Worm (Caenorhabditis elegans) whole organism, L1 larva: Measurements from ENCODE around the gene C25H3.17.
A peak's percentile ranks its signal among the peaks of the same experiment; 100 is the strongest.

ENCODE experiments used
- C04F5.9 ChIP-seq: sonication (generic microtip); optimal IDR thresholded peaks from 2 replicates; lab custom pipeline; 2016; ENCODE audit warnings: missing genetic modification characterization, missing compliant biosample characterization
- C34B4.2 ChIP-seq: sonication (generic microtip); optimal IDR thresholded peaks from 2 replicates; lab custom pipeline; 2017; ENCODE audit warnings: mild to moderate bottlenecking, missing genetic modification characterization, missing compliant biosample characterization
- aha-1 ChIP-seq: fragments of 150-350 bp; optimal IDR thresholded peaks from 2 replicates; lab custom pipeline; 2014; ENCODE audit warnings: missing biosample characterization, missing genetic modification characterization
- ama-1 ChIP-seq: fragments of 150-350 bp; optimal IDR thresholded peaks from 2 replicates; lab custom pipeline; 2014
- ceh-8 ChIP-seq: fragments of 200-800 bp; sonication (Bioruptor generic); optimal IDR thresholded peaks from 2 replicates; lab custom pipeline; 2018; ENCODE audit warnings: mild to moderate bottlenecking, missing genetic modification characterization, moderate library complexity, missing compliant biosample characterization
- ceh-82 ChIP-seq, 3 experiments: fragments of 150-350 bp in 1 of 3; sonication (generic microtip) in 2 of 3; optimal IDR thresholded peaks; 2 replicates each; lab custom pipeline; 2014 to 2017; ENCODE audit warnings: missing biosample characterization in 3 of 3, missing genetic modification characterization in 3 of 3
- ceh-88 ChIP-seq: fragments of 200-800 bp; sonication (Bioruptor generic); IDR thresholded peaks from 2 replicates; pipeline ENCODE4 v1.3.6; 2022; ENCODE audit warnings: missing genetic modification characterization, missing compliant biosample characterization
- ceh-90 ChIP-seq: sonication (generic microtip); optimal IDR thresholded peaks from 2 replicates; lab custom pipeline; 2016; ENCODE audit warnings: missing genetic modification characterization, missing compliant biosample characterization
- dpl-1 ChIP-seq, 3 experiments: fragments of 150-350 bp in 2 of 3; sonication (generic microtip) in 1 of 3; optimal IDR thresholded peaks; 2 replicates each; lab custom pipeline; 2014 to 2017; ENCODE audit warnings: missing biosample characterization in 3 of 3, missing genetic modification characterization in 3 of 3, missing genetic modification reagents in 3 of 3
- efl-3 ChIP-seq: fragments of 200-800 bp; sonication (Bioruptor generic); optimal IDR thresholded peaks from 2 replicates; lab custom pipeline; 2018; ENCODE audit warnings: mild to moderate bottlenecking, missing genetic modification characterization, missing compliant biosample characterization
- egl-27 ChIP-seq, 2 experiments: fragments of 150-350 bp in 1 of 2; sonication (generic microtip); optimal IDR thresholded peaks; 3 replicates each; lab custom pipeline; 2017 to 2018; ENCODE audit warnings: missing biosample characterization in 2 of 2, missing genetic modification characterization in 2 of 2, missing genetic modification reagents in 2 of 2
- elt-3 ChIP-seq, 6 experiments: fragments of 150-350 bp in 1 of 6; sonication (generic microtip); optimal IDR thresholded peaks; 2 replicates each; lab custom pipeline; 2017 to 2018; ENCODE audit warnings: missing biosample characterization in 6 of 6, missing genetic modification characterization in 6 of 6, inconsistent platforms in 1 of 6
- ets-5 ChIP-seq: fragments of 200-800 bp; sonication (Bioruptor generic); IDR thresholded peaks from 2 replicates; pipeline ENCODE4 v1.3.6; 2022; ENCODE audit warnings: missing genetic modification characterization, missing compliant biosample characterization
- fkh-4 ChIP-seq: sonication (generic microtip); optimal IDR thresholded peaks from 2 replicates; lab custom pipeline; 2016; ENCODE audit warnings: missing compliant biosample characterization, missing genetic modification characterization, borderline replicate concordance
- fkh-8 ChIP-seq: sonication (generic microtip); optimal IDR thresholded peaks from 2 replicates; lab custom pipeline; 2016; ENCODE audit warnings: mild to moderate bottlenecking, missing genetic modification characterization, missing compliant biosample characterization
- hlh-4 ChIP-seq: sonication (generic microtip); optimal IDR thresholded peaks from 2 replicates; lab custom pipeline; 2016; ENCODE audit warnings: mild to moderate bottlenecking, missing genetic modification characterization, missing compliant biosample characterization
- hpl-2 ChIP-seq: fragments of 150-350 bp; optimal IDR thresholded peaks from 2 replicates; lab custom pipeline; 2014; ENCODE audit warnings: missing biosample characterization, missing genetic modification reagents, missing genetic modification characterization
- lin-13 ChIP-seq: fragments of 150-350 bp; optimal IDR thresholded peaks from 2 replicates; lab custom pipeline; 2014; ENCODE audit warnings: missing biosample characterization, missing genetic modification reagents, missing genetic modification characterization
- lin-14 ChIP-seq: fragments of 200-800 bp; sonication (Bioruptor generic); optimal IDR thresholded peaks from 2 replicates; lab custom pipeline; 2018; ENCODE audit warnings: mild to moderate bottlenecking, missing genetic modification characterization, moderate library complexity, missing compliant biosample characterization
- lin-15B ChIP-seq: fragments of 150-350 bp; sonication (generic microtip); optimal IDR thresholded peaks from 3 replicates; lab custom pipeline; 2014; ENCODE audit warnings: missing biosample characterization, missing genetic modification characterization
- lin-35 ChIP-seq, 2 experiments: fragments of 150-350 bp; optimal IDR thresholded peaks; 2 replicates each; lab custom pipeline; 2014; ENCODE audit warnings: missing biosample characterization in 2 of 2, missing genetic modification characterization in 2 of 2, missing genetic modification reagents in 2 of 2
- lin-39 ChIP-seq: fragments of 150-350 bp; optimal IDR thresholded peaks from 2 replicates; lab custom pipeline; 2014; ENCODE audit warnings: missing biosample characterization, missing genetic modification reagents, missing genetic modification characterization
- lsy-2 ChIP-seq, 2 experiments: fragments of 150-350 bp; optimal IDR thresholded peaks; 2 replicates each; lab custom pipeline; 2014; ENCODE audit warnings: missing biosample characterization in 2 of 2, missing genetic modification characterization in 2 of 2
- mab-9 ChIP-seq: fragments of 200-800 bp; sonication (Bioruptor generic); IDR thresholded peaks from 2 replicates; pipeline ENCODE4 v1.3.6; 2022; ENCODE audit warnings: missing genetic modification reagents, missing genetic modification characterization, missing compliant biosample characterization
- mdl-1 ChIP-seq, 2 experiments: fragments of 150-350 bp; optimal IDR thresholded peaks; 2 replicates each; lab custom pipeline; 2014 to 2017; ENCODE audit warnings: missing biosample characterization in 2 of 2, missing genetic modification characterization in 2 of 2, inconsistent platforms in 1 of 2
- nhr-11 ChIP-seq: fragments of 150-350 bp; optimal IDR thresholded peaks from 2 replicates; lab custom pipeline; 2014; ENCODE audit warnings: missing biosample characterization, missing genetic modification characterization
- nhr-19 ChIP-seq: fragments of 200-800 bp; sonication (Bioruptor generic); conservative IDR thresholded peaks from 2 replicates; pipeline ENCODE4 v1.3.6; 2022; ENCODE audit warnings: missing genetic modification characterization, missing compliant biosample characterization
- nhr-20 ChIP-seq: sonication (generic microtip); optimal IDR thresholded peaks from 2 replicates; lab custom pipeline; 2016; ENCODE audit warnings: mild to moderate bottlenecking, missing genetic modification characterization, missing compliant biosample characterization
- nhr-237 ChIP-seq: fragments of 150-350 bp; optimal IDR thresholded peaks from 2 replicates; lab custom pipeline; 2014; ENCODE audit warnings: missing biosample characterization, missing genetic modification characterization
- nhr-28 ChIP-seq: fragments of 150-350 bp; optimal IDR thresholded peaks from 2 replicates; lab custom pipeline; 2014; ENCODE audit warnings: missing biosample characterization, missing genetic modification characterization
- nhr-47 ChIP-seq: sonication (generic microtip); optimal IDR thresholded peaks from 2 replicates; lab custom pipeline; 2016; ENCODE audit warnings: mild to moderate bottlenecking, missing genetic modification characterization, moderate library complexity, missing compliant biosample characterization
- nhr-71 ChIP-seq: sonication (generic microtip); optimal IDR thresholded peaks from 2 replicates; lab custom pipeline; 2016; ENCODE audit warnings: mild to moderate bottlenecking, missing genetic modification characterization, moderate library complexity, missing compliant biosample characterization
- nhr-77 ChIP-seq: fragments of 150-350 bp; optimal IDR thresholded peaks from 2 replicates; lab custom pipeline; 2014; ENCODE audit warnings: missing biosample characterization, missing genetic modification characterization
- nhr-90 ChIP-seq: sonication (generic microtip); optimal IDR thresholded peaks from 2 replicates; lab custom pipeline; 2016; ENCODE audit warnings: mild to moderate bottlenecking, missing genetic modification characterization, missing compliant biosample characterization; ENCODE audit not compliant: poor library complexity
- pax-3 ChIP-seq: fragments of 200-800 bp; sonication (Bioruptor generic); optimal IDR thresholded peaks from 2 replicates; lab custom pipeline; 2018; ENCODE audit warnings: mild to moderate bottlenecking, missing genetic modification characterization, moderate library complexity, missing compliant biosample characterization
- rnt-1 ChIP-seq: sonication (generic microtip); optimal IDR thresholded peaks from 2 replicates; lab custom pipeline; 2016; ENCODE audit warnings: mild to moderate bottlenecking, missing genetic modification characterization, moderate library complexity, missing compliant biosample characterization
- snpc-4 ChIP-seq: fragments of 150-350 bp; optimal IDR thresholded peaks from 2 replicates; lab custom pipeline; 2014; ENCODE audit warnings: missing biosample characterization, missing genetic modification characterization
- snu-23 ChIP-seq: sonication (generic microtip); optimal IDR thresholded peaks from 2 replicates; lab custom pipeline; 2016; ENCODE audit warnings: missing genetic modification characterization, missing compliant biosample characterization
- sox-4 ChIP-seq: sonication (generic microtip); optimal IDR thresholded peaks from 2 replicates; lab custom pipeline; 2016; ENCODE audit warnings: missing genetic modification characterization, missing compliant biosample characterization
- sptf-1 ChIP-seq: fragments of 150-350 bp; optimal IDR thresholded peaks from 2 replicates; lab custom pipeline; 2014; ENCODE audit warnings: missing biosample characterization, missing genetic modification characterization
- sup-37 ChIP-seq: fragments of 200-800 bp; sonication (Bioruptor generic); optimal IDR thresholded peaks from 2 replicates; lab custom pipeline; 2018; ENCODE audit warnings: mild to moderate bottlenecking, missing genetic modification characterization, missing compliant biosample characterization
- swsn-7 ChIP-seq: sonication (generic microtip); optimal IDR thresholded peaks from 2 replicates; lab custom pipeline; 2016; ENCODE audit warnings: missing genetic modification characterization, missing compliant biosample characterization
- tbx-2 ChIP-seq: sonication (generic microtip); optimal IDR thresholded peaks from 2 replicates; lab custom pipeline; 2016; ENCODE audit warnings: missing genetic modification characterization, missing compliant biosample characterization
- tlp-1 ChIP-seq: fragments of 150-350 bp; optimal IDR thresholded peaks from 2 replicates; lab custom pipeline; 2014; ENCODE audit warnings: missing biosample characterization, missing genetic modification characterization
- unc-130 ChIP-seq: fragments of 150-350 bp; optimal IDR thresholded peaks from 2 replicates; lab custom pipeline; 2017; ENCODE audit warnings: missing biosample characterization, missing genetic modification characterization, inconsistent platforms
- unc-86 ChIP-seq: sonication (generic microtip); optimal IDR thresholded peaks from 2 replicates; lab custom pipeline; 2016; ENCODE audit warnings: missing genetic modification characterization, missing compliant biosample characterization
- unc-98 ChIP-seq: fragments of 200-800 bp; sonication (Bioruptor generic); IDR thresholded peaks from 2 replicates; pipeline ENCODE4 v1.3.6; 2022; ENCODE audit warnings: missing genetic modification characterization, missing compliant biosample characterization
- vab-15 ChIP-seq: sonication (generic microtip); optimal IDR thresholded peaks from 2 replicates; lab custom pipeline; 2017; ENCODE audit warnings: missing genotype, mild to moderate bottlenecking, missing genetic modification characterization, missing compliant biosample characterization
- zag-1 ChIP-seq: fragments of 150-350 bp; optimal IDR thresholded peaks from 2 replicates; lab custom pipeline; 2014; ENCODE audit warnings: missing biosample characterization, missing genetic modification characterization
- zip-4 ChIP-seq: fragments of 200-800 bp; sonication (Bioruptor generic); optimal IDR thresholded peaks from 2 replicates; lab custom pipeline; 2018; ENCODE audit warnings: mild to moderate bottlenecking, missing genetic modification characterization, moderate library complexity, missing compliant biosample characterization
- ztf-4 ChIP-seq: fragments of 150-350 bp; optimal IDR thresholded peaks from 2 replicates; lab custom pipeline; 2014; ENCODE audit warnings: missing biosample characterization, missing genetic modification characterization

The C25H3.17 gene

ce11 chrII:5649236-5650004 is 20.1 kb downstream of the C25H3.17 start, which contains the start of the genes sam-4, F59E12.17 and zyg-1:
sam-4 (minus strand) TSS chrII:5649286.
F59E12.17 (minus strand) TSS chrII:5649470.
zyg-1 (plus strand) TSS chrII:5649748.
- TF ChIP-seq tbx-2 (tag; lab: Kevin White, UChicago): peak; percentile 52
- peak; percentile 42 for TF ChIP-seq hpl-2 (GFP tag; lab: Kevin White, UChicago)
- peak; percentile 61 for TF ChIP-seq nhr-20 (tag; lab: Kevin White, UChicago)
- no peak for TF ChIP-seq zag-1 (tag; lab: Kevin White, UChicago)
- no peak for TF ChIP-seq unc-130 (tag; lab: Kevin White, UChicago)
- TF ChIP-seq nhr-11 (tag; lab: Kevin White, UChicago): no peak
- no peak for TF ChIP-seq ceh-88 (GFP tag; lab: Robert Waterston, UW)
- peak; percentile 68 for TF ChIP-seq snu-23 (GFP tag; lab: Kevin White, UChicago)
- no peak for TF ChIP-seq vab-15 (tag; lab: Kevin White, UChicago)
- TF ChIP-seq dpl-1 (GFP tag; optimal IDR thresholded peaks at IDR 0.05; lab: Kevin White, UChicago): peak; percentile 68 to 87 (median 77)
- TF ChIP-seq efl-3: no peak
- TF ChIP-seq ets-5 (GFP tag; lab: Robert Waterston, UW): no peak
- TF ChIP-seq mab-9: no peak
- 0 out of 2 replicates have a peak, but pooled peaks have one; percentile 20 for TF ChIP-seq nhr-19 (GFP tag; lab: Robert Waterston, UW)
- peak; percentile 53 for TF ChIP-seq snpc-4 (tag; lab: Kevin White, UChicago)
- no peak for TF ChIP-seq sup-37 (GFP tag; lab: Kevin White, UChicago)
- no peak for TF ChIP-seq nhr-237
- TF ChIP-seq ztf-4 (tag; lab: Kevin White, UChicago): no peak
- TF ChIP-seq ama-1: no peak
- peak; percentile 86 for TF ChIP-seq rnt-1 (tag; lab: Kevin White, UChicago)
- TF ChIP-seq lin-15B (tag; lab: Kevin White, UChicago): peak; percentile 86
- TF ChIP-seq fkh-4: no peak
- peak; percentile 18 for TF ChIP-seq nhr-90 (tag; lab: Kevin White, UChicago)
- no peak for TF ChIP-seq egl-27 (tag; optimal IDR thresholded peaks at IDR 0.05; lab: Kevin White, UChicago)
- no peak for TF ChIP-seq lin-39
- TF ChIP-seq nhr-47 (tag; lab: Kevin White, UChicago): peak; percentile 50
- no peak for TF ChIP-seq ceh-8
- TF ChIP-seq C04F5.9: no peak
- no peak for TF ChIP-seq nhr-77 (tag; lab: Kevin White, UChicago)
- TF ChIP-seq C34B4.2 (tag; lab: Kevin White, UChicago): no peak
- no peak for TF ChIP-seq lin-14
- no peak for TF ChIP-seq sox-4 (tag; lab: Kevin White, UChicago)
- TF ChIP-seq lsy-2 (tag; optimal IDR thresholded peaks at IDR 0.05; lab: Kevin White, UChicago): peak; percentile 56 to 86
- TF ChIP-seq zip-4 (GFP tag; lab: Kevin White, UChicago): no peak
- no peak for TF ChIP-seq hlh-4 (tag; lab: Kevin White, UChicago)
- TF ChIP-seq sptf-1 (tag; lab: Kevin White, UChicago): no peak
- TF ChIP-seq unc-86 (tag; lab: Kevin White, UChicago): peak; percentile 12
- TF ChIP-seq lin-13: no peak
- TF ChIP-seq nhr-71: peak; percentile 66
- peak; percentile 28 for TF ChIP-seq swsn-7 (tag; lab: Kevin White, UChicago)
- no peak for TF ChIP-seq tlp-1 (tag; lab: Kevin White, UChicago)
- peak; percentile 80 to 90 for TF ChIP-seq lin-35 (GFP tag; optimal IDR thresholded peaks at IDR 0.05; lab: Kevin White, UChicago)
- TF ChIP-seq elt-3 (tag; optimal IDR thresholded peaks at IDR 0.05; lab: Kevin White, UChicago): peak in 1 of 6 experiments; percentile 20
- TF ChIP-seq pax-3: no peak
- no peak for TF ChIP-seq aha-1 (tag; lab: Kevin White, UChicago)
- peak in 1 of 2 experiments; percentile 35 for TF ChIP-seq mdl-1 (tag; optimal IDR thresholded peaks at IDR 0.05; lab: Kevin White, UChicago)
- peak; percentile 8 to 84 (median 37) for TF ChIP-seq ceh-82 (tag; optimal IDR thresholded peaks at IDR 0.05; lab: Kevin White, UChicago)
- TF ChIP-seq fkh-8: peak; percentile 60
- no peak for TF ChIP-seq nhr-28 (tag; lab: Kevin White, UChicago)
- peak; percentile 57 for TF ChIP-seq ceh-90
- TF ChIP-seq unc-98 (GFP tag; lab: Robert Waterston, UW): no peak
